Fruit fly (Drosophila melanogaster) whole organism, embryonic: ENCODE measurements around the gene CG11768.

Experiments
- Ada2b ChIP-seq: fragments of 200-800 bp; sonication (Bioruptor generic); IDR thresholded peaks from 2 replicates; pipeline ENCODE4 v1.3.6; 2022; ENCODE audit warnings: missing biosample characterization, missing genetic modification characterization
- CG10321 ChIP-seq: fragments of 200-800 bp; sonication (Bioruptor generic); IDR thresholded peaks from 2 replicates; pipeline ENCODE4 v1.3.6; 2022; ENCODE audit warnings: missing biosample characterization, missing genetic modification characterization
- CG10431 ChIP-seq: fragments of 200-800 bp; sonication (Bioruptor generic); optimal IDR thresholded peaks from 3 replicates; lab custom pipeline; 2018; ENCODE audit warnings: missing biosample characterization, mild to moderate bottlenecking, missing genetic modification characterization
- CG11093 ChIP-seq: fragments of 200-800 bp; sonication (Bioruptor generic); IDR thresholded peaks from 3 replicates; pipeline ENCODE4 v1.3.6; 2022; ENCODE audit warnings: missing biosample characterization, missing genetic modification characterization
- CG12104 ChIP-seq: fragments of 200-800 bp; sonication (Bioruptor generic); optimal IDR thresholded peaks from 3 replicates; lab custom pipeline; 2016; ENCODE audit warnings: missing biosample characterization, missing genetic modification characterization
- CG12659 ChIP-seq: fragments of 200-800 bp; sonication (Bioruptor generic); optimal IDR thresholded peaks from 3 replicates; lab custom pipeline; 2017; ENCODE audit warnings: mild to moderate bottlenecking, missing biosample characterization, missing genetic modification reagents, missing genetic modification characterization
- CG12769 ChIP-seq: fragments of 200-800 bp; sonication (Bioruptor generic); optimal IDR thresholded peaks from 2 replicates; lab custom pipeline; 2019; ENCODE audit warnings: missing biosample characterization, mild to moderate bottlenecking, missing genetic modification characterization, moderate library complexity
- CG13296 ChIP-seq: fragments of 200-800 bp; sonication (Bioruptor generic); optimal IDR thresholded peaks from 3 replicates; lab custom pipeline; 2018; ENCODE audit warnings: missing biosample characterization, mild to moderate bottlenecking, missing genetic modification characterization
- CG15011 ChIP-seq: fragments of 200-800 bp; sonication (Bioruptor generic); optimal IDR thresholded peaks from 3 replicates; lab custom pipeline; 2018; ENCODE audit warnings: missing biosample characterization, mild to moderate bottlenecking, missing genetic modification characterization
- CG16863 ChIP-seq: fragments of 200-800 bp; sonication (Bioruptor generic); optimal IDR thresholded peaks from 3 replicates; lab custom pipeline; 2016; ENCODE audit warnings: missing biosample characterization, missing genetic modification characterization
- CG17186 ChIP-seq: fragments of 200-800 bp; sonication (Bioruptor generic); optimal IDR thresholded peaks from 3 replicates; lab custom pipeline; 2017; ENCODE audit warnings: missing biosample characterization, missing genetic modification reagents, missing genetic modification characterization
- CG1792 ChIP-seq: fragments of 200-800 bp; sonication (Bioruptor generic); optimal IDR thresholded peaks from 2 replicates; lab custom pipeline; 2016; ENCODE audit warnings: missing biosample characterization, missing genetic modification characterization
- CG1832 ChIP-seq: fragments of 200-800 bp; sonication (Bioruptor generic); optimal IDR thresholded peaks from 2 replicates; lab custom pipeline; 2017; ENCODE audit warnings: missing biosample characterization, mild to moderate bottlenecking, missing genetic modification characterization, inconsistent platforms
- CG2120 ChIP-seq: fragments of 200-800 bp; sonication (Bioruptor generic); optimal IDR thresholded peaks from 3 replicates; lab custom pipeline; 2016; ENCODE audit warnings: missing biosample characterization, missing genetic modification characterization
- CG2129 ChIP-seq: fragments of 200-800 bp; sonication (Bioruptor generic); IDR thresholded peaks from 2 replicates; pipeline ENCODE4 v1.3.6; 2022; ENCODE audit warnings: missing biosample characterization, missing genetic modification characterization; ENCODE audit not compliant: partially characterized antibody
- CG30403 ChIP-seq: fragments of 200-800 bp; sonication (Bioruptor generic); optimal IDR thresholded peaks from 3 replicates; lab custom pipeline; 2016; ENCODE audit warnings: missing biosample characterization, missing genetic modification characterization
- CG3281 ChIP-seq: fragments of 200-800 bp; sonication (Bioruptor generic); optimal IDR thresholded peaks from 3 replicates; lab custom pipeline; 2017; ENCODE audit warnings: missing biosample characterization, mild to moderate bottlenecking, missing genetic modification characterization
- CG34422 ChIP-seq: fragments of 200-800 bp; sonication (Bioruptor generic); IDR thresholded peaks from 3 replicates; pipeline ENCODE4 v1.3.6; 2022; ENCODE audit warnings: missing biosample characterization, missing genetic modification characterization
- CG3847 ChIP-seq: fragments of 200-800 bp; sonication (Bioruptor generic); IDR thresholded peaks from 2 replicates; pipeline ENCODE4 v1.3.6; 2022; ENCODE audit warnings: missing biosample characterization, missing genetic modification characterization
- CG42726 ChIP-seq: fragments of 200-800 bp; sonication (Bioruptor generic); IDR thresholded peaks from 2 replicates; pipeline ENCODE4 v1.3.6; 2022; ENCODE audit warnings: missing biosample characterization, missing genetic modification characterization; ENCODE audit not compliant: partially characterized antibody
- CG4328 ChIP-seq: fragments of 200-800 bp; sonication (Bioruptor generic); optimal IDR thresholded peaks from 3 replicates; lab custom pipeline; 2017; ENCODE audit warnings: missing biosample characterization, missing genetic modification reagents, missing genetic modification characterization
- CG4854 ChIP-seq: fragments of 200-800 bp; sonication (Bioruptor generic); optimal IDR thresholded peaks from 2 replicates; lab custom pipeline; 2016; ENCODE audit warnings: missing biosample characterization, missing genetic modification characterization, inconsistent platforms
- CG6175 ChIP-seq: fragments of 200-800 bp; sonication (Bioruptor generic); IDR thresholded peaks from 3 replicates; pipeline ENCODE4 v1.3.6; 2022; ENCODE audit warnings: missing biosample characterization, missing genetic modification characterization
- CG7928 ChIP-seq: fragments of 200-800 bp; sonication (Bioruptor generic); optimal IDR thresholded peaks from 2 replicates; lab custom pipeline; 2017; ENCODE audit warnings: missing biosample characterization, mild to moderate bottlenecking, missing genetic modification characterization
- CG8924 ChIP-seq: fragments of 200-800 bp; optimal IDR thresholded peaks from 3 replicates; lab custom pipeline; 2019; ENCODE audit warnings: missing biosample characterization, mild to moderate bottlenecking, missing genetic modification characterization, moderate library complexity
- CG9797 ChIP-seq: fragments of 200-800 bp; sonication (Bioruptor generic); optimal IDR thresholded peaks from 3 replicates; lab custom pipeline; 2018; ENCODE audit warnings: missing biosample characterization, mild to moderate bottlenecking, missing genetic modification characterization
- Dip3 ChIP-seq: fragments of 200-800 bp; sonication (Bioruptor generic); optimal IDR thresholded peaks from 3 replicates; lab custom pipeline; 2016; ENCODE audit warnings: missing biosample characterization, missing genetic modification characterization
- H2.0 ChIP-seq: fragments of 200-800 bp; sonication (Bioruptor generic); IDR thresholded peaks from 2 replicates; pipeline ENCODE4 v1.3.6; 2022; ENCODE audit warnings: missing biosample characterization, missing genetic modification characterization
- HHEX ChIP-seq: fragments of 200-800 bp; sonication (Bioruptor generic); optimal IDR thresholded peaks from 3 replicates; lab custom pipeline; 2017; ENCODE audit warnings: missing biosample characterization, mild to moderate bottlenecking, missing genetic modification characterization, missing genetic modification reagents
- Hmr ChIP-seq: fragments of 200-800 bp; sonication (Bioruptor generic); optimal IDR thresholded peaks from 3 replicates; lab custom pipeline; 2017; ENCODE audit warnings: mild to moderate bottlenecking, missing biosample characterization, missing genetic modification reagents, missing genetic modification characterization
- Med ChIP-seq: fragments of 200-800 bp; sonication (Bioruptor generic); peaks from one replicate; lab custom pipeline; 2016; ENCODE audit warnings: missing biosample characterization, missing genetic modification characterization, mild to moderate bottlenecking, inconsistent platforms, moderate library complexity
- Mes4 ChIP-seq: fragments of 200-800 bp; sonication (Bioruptor generic); optimal IDR thresholded peaks from 2 replicates; lab custom pipeline; 2016; ENCODE audit warnings: missing biosample characterization, missing genetic modification characterization
- NFAT ChIP-seq: fragments of 200-800 bp; sonication (Bioruptor generic); IDR thresholded peaks from 2 replicates; pipeline ENCODE4 v1.3.6; 2022; ENCODE audit warnings: missing biosample characterization, missing genetic modification characterization
- Opbp ChIP-seq: fragments of 200-800 bp; sonication (Bioruptor generic); IDR thresholded peaks from 3 replicates; pipeline ENCODE4 v1.3.6; 2022; ENCODE audit warnings: missing biosample characterization, missing genetic modification characterization; ENCODE audit not compliant: partially characterized antibody
- Rx ChIP-seq: fragments of 200-800 bp; sonication (Bioruptor generic); IDR thresholded peaks from 2 replicates; pipeline ENCODE4 v1.3.6; 2022; ENCODE audit warnings: missing biosample characterization, missing genetic modification characterization
- Sry-β ChIP-seq: fragments of 200-800 bp; sonication (Bioruptor generic); optimal IDR thresholded peaks from 2 replicates; lab custom pipeline; 2018; ENCODE audit warnings: missing biosample characterization, mild to moderate bottlenecking, missing genetic modification characterization, moderate library complexity
- Stat92E ChIP-seq, 3 experiments: fragments of >200 bp in 2 of 3; fragments of 200-800 bp in 1 of 3; sonication (Bioruptor generic) in 1 of 3; optimal IDR thresholded peaks; 2 replicates each; lab custom pipeline; 2017 to 2019; ENCODE audit warnings: missing biosample characterization in 3 of 3, missing genetic modification characterization in 3 of 3, mild to moderate bottlenecking in 1 of 3, moderate library complexity in 1 of 3
- crol ChIP-seq: fragments of 200-800 bp; sonication (Bioruptor generic); IDR thresholded peaks from 2 replicates; pipeline ENCODE4 v1.3.6; 2022; ENCODE audit warnings: missing biosample characterization, missing genetic modification characterization
- danr ChIP-seq: fragments of 200-800 bp; sonication (Bioruptor generic); IDR thresholded peaks from 2 replicates; pipeline ENCODE4 v1.3.6; 2022; ENCODE audit warnings: missing biosample characterization, missing genetic modification characterization
- en ChIP-seq: fragments of 200-800 bp; sonication (Bioruptor generic); optimal IDR thresholded peaks from 2 replicates; lab custom pipeline; 2016; ENCODE audit warnings: missing biosample characterization, missing genetic modification characterization
- gem ChIP-seq: fragments of 200-800 bp; sonication (Bioruptor generic); optimal IDR thresholded peaks from 2 replicates; lab custom pipeline; 2019; ENCODE audit warnings: missing biosample characterization, mild to moderate bottlenecking, missing genetic modification characterization, moderate library complexity
- gfzf ChIP-seq: fragments of 200-800 bp; sonication (Bioruptor generic); optimal IDR thresholded peaks from 2 replicates; lab custom pipeline; 2016; ENCODE audit warnings: missing biosample characterization, mild to moderate bottlenecking, missing genetic modification characterization, moderate library complexity
- inv ChIP-seq: fragments of 200-800 bp; sonication (Bioruptor generic); IDR thresholded peaks from 2 replicates; pipeline ENCODE4 v1.3.6; 2022; ENCODE audit warnings: missing biosample characterization, missing genetic modification characterization; ENCODE audit not compliant: partially characterized antibody
- kni ChIP-seq: fragments of 200-800 bp; sonication (Bioruptor generic); optimal IDR thresholded peaks from 3 replicates; lab custom pipeline; 2017; ENCODE audit warnings: mild to moderate bottlenecking, missing biosample characterization, missing genetic modification reagents, missing genetic modification characterization
- luna ChIP-seq: fragments of 200-800 bp; sonication (Bioruptor generic); optimal IDR thresholded peaks from 2 replicates; lab custom pipeline; 2016; ENCODE audit warnings: missing biosample characterization, missing genetic modification characterization
- slbo ChIP-seq: fragments of 200-800 bp; sonication (Bioruptor generic); IDR thresholded peaks from 2 replicates; pipeline ENCODE4 v1.3.6; 2022; ENCODE audit warnings: missing biosample characterization, missing genetic modification characterization
- stc ChIP-seq: fragments of 200-800 bp; sonication (Bioruptor generic); IDR thresholded peaks from 2 replicates; pipeline ENCODE4 v1.3.6; 2022; ENCODE audit warnings: missing biosample characterization, missing genetic modification characterization
- trh ChIP-seq: fragments of 200-800 bp; sonication (Bioruptor generic); optimal IDR thresholded peaks from 2 replicates; lab custom pipeline; 2016; ENCODE audit warnings: missing biosample characterization, missing genetic modification characterization
- unpg ChIP-seq: fragments of 200-800 bp; sonication (Bioruptor generic); optimal IDR thresholded peaks from 3 replicates; lab custom pipeline; 2018; ENCODE audit warnings: missing biosample characterization, mild to moderate bottlenecking, missing genetic modification characterization, moderate library complexity
- vvl ChIP-seq: fragments of 200-800 bp; sonication (Bioruptor generic); IDR thresholded peaks from 2 replicates; pipeline ENCODE4 v1.3.6; 2022; ENCODE audit warnings: missing biosample characterization, missing genetic modification characterization

The CG11768 gene

dm6 chr3R:8788722-8789400 is 20.9 kb upstream of the CG11768 start (continued):
- TF ChIP-seq CG30403 (GFP tag; lab: Kevin White, UChicago) (peak; percentile 41), unpg (GFP tag; lab: Kevin White, UChicago) (peak; percentile 63), CG34422 (0 out of 3 replicates have a peak, but pooled peaks have one; percentile 25), crol (GFP tag; lab: Robert Waterston, UW) (no peak), H2.0 (GFP tag; lab: Robert Waterston, UW) (peak; percentile 72), Med (GFP tag; lab: Kevin White, UChicago) (peak; percentile 13), CG9797 (no peak), CG1792 (GFP tag; lab: Kevin White, UChicago) (no peak), CG10321 (no peak), gfzf (GFP tag; lab: Kevin White, UChicago) (no peak), inv (GFP tag; lab: Robert Waterston, UW) (no peak), NFAT (0 out of 2 replicates have a peak, but pooled peaks have one; percentile 5), Ada2b (peak; percentile 27; the same call in 1 of the 2 replicates), CG42726 (GFP tag; lab: Robert Waterston, UW) (no peak), slbo (GFP tag; lab: Robert Waterston, UW) (no peak), danr (GFP tag; lab: Robert Waterston, UW) (peak; percentile 78), stc (GFP tag; lab: Robert Waterston, UW) (peak; percentile 82), Stat92E (GFP tag; optimal IDR thresholded peaks at IDR 0.05; lab: Kevin White, UChicago) (no peak), CG12659 (GFP tag; lab: Kevin White, UChicago) (no peak), vvl (GFP tag; lab: Robert Waterston, UW) (peak; percentile 86), CG3847 (GFP tag; lab: Robert Waterston, UW) (no peak), CG12104 (GFP tag; lab: Kevin White, UChicago) (no peak), CG16863 (GFP tag; lab: Kevin White, UChicago) (no peak), CG4854 (no peak), CG13296 (GFP tag; lab: Kevin White, UChicago) (peak; percentile 19), CG1832 (no peak), CG2129 (no peak), CG8924 (tag; lab: Kevin White, UChicago) (peak; percentile 53), CG12769 (no peak), CG6175 (GFP tag; lab: Robert Waterston, UW) (no peak), Dip3 (GFP tag; lab: Kevin White, UChicago) (no peak), CG7928 (no peak), Rx (GFP tag; lab: Robert Waterston, UW) (peak; percentile 77), trh (no peak), CG11093 (GFP tag; lab: Robert Waterston, UW) (peak; percentile 62; the same call in 1 of the 3 replicates), Hmr (GFP tag; lab: Kevin White, UChicago) (no peak), kni (GFP tag; lab: Kevin White, UChicago) (no peak), CG3281 (GFP tag; lab: Kevin White, UChicago) (no peak), Mes4 (no peak), CG4328 (GFP tag; lab: Kevin White, UChicago) (no peak), CG10431 (no peak), HHEX (peak; percentile 1), CG17186 (no peak), gem (tag; lab: Kevin White, UChicago) (peak; percentile 72), Opbp (GFP tag; lab: Robert Waterston, UW) (no peak), CG15011 (GFP tag; lab: Kevin White, UChicago) (no peak), Sry-β (no peak), CG2120 (GFP tag; lab: Kevin White, UChicago) (no peak), luna (GFP tag; lab: Kevin White, UChicago) (no peak), en (GFP tag; lab: Kevin White, UChicago) (no peak)
